Worm (Caenorhabditis elegans) whole organism, L4/young adult: ENCODE measurements around the gene hrde-2.

ENCODE experiments used
- W03F9.2 ChIP-seq: fragments of 150-350 bp; optimal IDR thresholded peaks from 2 replicates; lab custom pipeline; 2014; ENCODE audit warnings: missing biosample characterization, missing genetic modification characterization
- him-1 ChIP-seq: sonication (generic microtip); optimal IDR thresholded peaks from 2 replicates; lab custom pipeline; 2016; ENCODE audit warnings: missing genotype, missing genetic modification reagents, missing genetic modification characterization, missing compliant biosample characterization

- TF ChIP-seq W03F9.2 (tag; lab: Kevin White, UChicago) = no peak
- TF ChIP-seq him-1 (tag; lab: Kevin White, UChicago) = no peak
These were observed 43.2 kb downstream of the hrde-2 start, which contains the start of gene sdc-3 for ce11 chrV:15048107-15048506.
